Worm (Caenorhabditis elegans) whole organism, L4 larva: ENCODE measurements around the gene Y22D7AL.10.

Experiments used
- D1046.2 ChIP-seq: fragments of 200-800 bp; sonication (Bioruptor generic); IDR thresholded peaks from 2 replicates; pipeline ENCODE4 v1.3.6; 2022; ENCODE audit warnings: missing genetic modification characterization, missing compliant biosample characterization
- F10B5.3 ChIP-seq: sonication (generic microtip); optimal IDR thresholded peaks from 2 replicates; lab custom pipeline; 2016; ENCODE audit warnings: mild to moderate bottlenecking, missing genetic modification characterization, missing compliant biosample characterization
- F44E2.7 ChIP-seq: fragments of 200-800 bp; sonication (Bioruptor generic); IDR thresholded peaks from 2 replicates; pipeline ENCODE4 v2.1.2; 2022; ENCODE audit warnings: missing genetic modification characterization, missing compliant biosample characterization
- F49E8.2 ChIP-seq: sonication (generic microtip); optimal IDR thresholded peaks from 2 replicates; lab custom pipeline; 2016; ENCODE audit warnings: missing compliant biosample characterization, mild to moderate bottlenecking, missing genetic modification characterization, borderline replicate concordance
- T26A8.4 ChIP-seq: fragments of 200-800 bp; sonication (Bioruptor generic); IDR thresholded peaks from 2 replicates; pipeline ENCODE4 v1.3.6; 2022; ENCODE audit warnings: missing genetic modification characterization, missing compliant biosample characterization
- Y105C5A.15 ChIP-seq: fragments of 200-800 bp; sonication (Bioruptor generic); IDR thresholded peaks from 2 replicates; pipeline ENCODE4 v1.3.6; 2022; ENCODE audit warnings: missing genetic modification characterization, missing compliant biosample characterization
- Y48G9A.11 ChIP-seq: fragments of 200-800 bp; sonication (Bioruptor generic); IDR thresholded peaks from 2 replicates; pipeline ENCODE4 v1.3.6; 2022; ENCODE audit warnings: missing genetic modification reagents, missing genetic modification characterization, missing compliant biosample characterization
- Y5F2A.4 ChIP-seq: fragments of 200-800 bp; sonication (Bioruptor generic); optimal IDR thresholded peaks from 2 replicates; lab custom pipeline; 2018; ENCODE audit warnings: mild to moderate bottlenecking, missing genetic modification characterization, missing compliant biosample characterization
- ZK337.2 ChIP-seq: fragments of 200-800 bp; sonication (Bioruptor generic); IDR thresholded peaks from 2 replicates; pipeline ENCODE4 v1.3.6; 2022; ENCODE audit warnings: missing genetic modification reagents, missing genetic modification characterization, missing compliant biosample characterization
- aha-1 ChIP-seq: fragments of 150-350 bp; peaks from one replicate; lab custom pipeline; 2014; ENCODE audit warnings: missing biosample characterization, missing genetic modification characterization
- aly-2 ChIP-seq: sonication (generic microtip); optimal IDR thresholded peaks from 2 replicates; lab custom pipeline; 2018; ENCODE audit warnings: missing biosample characterization, missing genetic modification characterization
- attf-4 ChIP-seq: sonication (generic microtip); optimal IDR thresholded peaks from 3 replicates; lab custom pipeline; 2017; ENCODE audit warnings: missing biosample characterization, missing genetic modification characterization
- ceh-20 ChIP-seq: fragments of 200-800 bp; sonication (Bioruptor generic); IDR thresholded peaks from 2 replicates; pipeline ENCODE4 v1.3.6; 2022; ENCODE audit warnings: missing genetic modification reagents, missing genetic modification characterization, missing compliant biosample characterization
- ctbp-1 ChIP-seq: fragments of 200-800 bp; sonication (Bioruptor generic); IDR thresholded peaks from 2 replicates; pipeline ENCODE4 v1.3.6; 2022; ENCODE audit warnings: missing genetic modification reagents, missing genetic modification characterization, missing compliant biosample characterization
- daf-12 ChIP-seq: fragments of 150-350 bp; optimal IDR thresholded peaks from 2 replicates; lab custom pipeline; 2014; ENCODE audit warnings: missing biosample characterization, missing genetic modification reagents, missing genetic modification characterization
- daf-19 ChIP-seq: fragments of 200-800 bp; sonication (Bioruptor generic); conservative IDR thresholded peaks from 2 replicates; pipeline ENCODE4 v1.3.6; 2022; ENCODE audit warnings: missing genetic modification characterization, missing compliant biosample characterization
- dmd-8 ChIP-seq: fragments of 200-800 bp; sonication (Bioruptor generic); IDR thresholded peaks from 2 replicates; pipeline ENCODE4 v1.3.6; 2022; ENCODE audit warnings: missing genetic modification characterization, missing compliant biosample characterization
- dmd-9 ChIP-seq: fragments of 200-800 bp; sonication (Bioruptor generic); IDR thresholded peaks from 2 replicates; pipeline ENCODE4 v1.3.6; 2022; ENCODE audit warnings: missing genetic modification reagents, missing genetic modification characterization, missing compliant biosample characterization
- dpl-1 ChIP-seq: fragments of 150-350 bp; optimal IDR thresholded peaks from 2 replicates; lab custom pipeline; 2014; ENCODE audit warnings: missing biosample characterization, missing genetic modification reagents, missing genetic modification characterization
- duxl-1 ChIP-seq: sonication (generic microtip); optimal IDR thresholded peaks from 2 replicates; lab custom pipeline; 2016; ENCODE audit warnings: mild to moderate bottlenecking, missing genetic modification characterization, moderate library complexity, missing compliant biosample characterization; ENCODE audit not compliant: poor library complexity
- dve-1 ChIP-seq: sonication (generic microtip); optimal IDR thresholded peaks from 2 replicates; lab custom pipeline; 2017; ENCODE audit warnings: antibody characterized with exemption, mild to moderate bottlenecking, missing genetic modification characterization, missing compliant biosample characterization; ENCODE audit not compliant: insufficient read depth
- egl-27 ChIP-seq: sonication (generic microtip); optimal IDR thresholded peaks from 3 replicates; lab custom pipeline; 2017; ENCODE audit warnings: missing biosample characterization, missing genetic modification reagents, missing genetic modification characterization
- egl-43 ChIP-seq: fragments of 200-800 bp; sonication (Bioruptor generic); IDR thresholded peaks from 2 replicates; pipeline ENCODE4 v1.3.6; 2022; ENCODE audit warnings: missing genetic modification reagents, missing genetic modification characterization, missing compliant biosample characterization
- gei-8 ChIP-seq: fragments of 200-800 bp; sonication (Bioruptor generic); optimal IDR thresholded peaks from 2 replicates; lab custom pipeline; 2018; ENCODE audit warnings: mild to moderate bottlenecking, missing genetic modification characterization, missing compliant biosample characterization
- hmg-1.1 ChIP-seq: fragments of 200-800 bp; sonication (Bioruptor generic); IDR thresholded peaks from 2 replicates; pipeline ENCODE4 v1.3.6; 2022; ENCODE audit warnings: missing genetic modification reagents, missing genetic modification characterization, missing compliant biosample characterization
- lim-7 ChIP-seq: fragments of 200-800 bp; sonication (Bioruptor generic); IDR thresholded peaks from 2 replicates; pipeline ENCODE4 v1.3.6; 2022; ENCODE audit warnings: missing genetic modification characterization, missing compliant biosample characterization
- lin-1 ChIP-seq: fragments of 200-800 bp; sonication (Bioruptor generic); IDR thresholded peaks from 2 replicates; pipeline ENCODE4 v1.3.6; 2022; ENCODE audit warnings: missing genetic modification reagents, missing genetic modification characterization, missing compliant biosample characterization
- lin-13 ChIP-seq: fragments of 150-350 bp; optimal IDR thresholded peaks from 2 replicates; lab custom pipeline; 2014; ENCODE audit warnings: missing biosample characterization, missing genetic modification reagents, missing genetic modification characterization
- lin-29 ChIP-seq: fragments of 200-800 bp; sonication (Bioruptor generic); IDR thresholded peaks from 2 replicates; pipeline ENCODE4 v1.3.6; 2022; ENCODE audit warnings: missing genetic modification reagents, missing genetic modification characterization, missing compliant biosample characterization
- madf-9 ChIP-seq: fragments of 200-800 bp; sonication (Bioruptor generic); conservative IDR thresholded peaks from 2 replicates; pipeline ENCODE4 v1.3.6; 2022; ENCODE audit warnings: missing genetic modification reagents, missing genetic modification characterization, missing compliant biosample characterization
- mdl-1 ChIP-seq, 2 experiments: fragments of 150-350 bp in 1 of 2; sonication (generic microtip) in 1 of 2; optimal IDR thresholded peaks; 2 replicates each; lab custom pipeline; 2014 to 2017; ENCODE audit warnings: missing biosample characterization in 2 of 2, missing genetic modification characterization in 2 of 2
- mdt-29 ChIP-seq: fragments of 200-800 bp; sonication (Bioruptor generic); IDR thresholded peaks from 2 replicates; pipeline ENCODE4 v1.3.6; 2022; ENCODE audit warnings: missing genetic modification reagents, missing genetic modification characterization, missing compliant biosample characterization
- mxl-2 ChIP-seq: fragments of 200-800 bp; sonication (Bioruptor generic); conservative IDR thresholded peaks from 2 replicates; pipeline ENCODE4 v1.3.6; 2022; ENCODE audit warnings: missing genetic modification reagents, missing genetic modification characterization, missing compliant biosample characterization
- mxl-3 ChIP-seq: fragments of 200-800 bp; sonication (Bioruptor generic); optimal IDR thresholded peaks from 2 replicates; lab custom pipeline; 2018; ENCODE audit warnings: mild to moderate bottlenecking, missing genetic modification characterization, missing compliant biosample characterization
- nhr-237 ChIP-seq: sonication (generic microtip); optimal IDR thresholded peaks from 2 replicates; lab custom pipeline; 2017; ENCODE audit warnings: missing biosample characterization, missing genetic modification characterization
- nhr-25 ChIP-seq: sonication (generic microtip); optimal IDR thresholded peaks from 2 replicates; lab custom pipeline; 2017; ENCODE audit warnings: missing genetic modification characterization, mild to moderate bottlenecking, missing compliant biosample characterization, antibody characterized with exemption, moderate library complexity, borderline replicate concordance; ENCODE audit not compliant: insufficient read depth
- nhr-28 ChIP-seq: fragments of 150-350 bp; optimal IDR thresholded peaks from 2 replicates; lab custom pipeline; 2014; ENCODE audit warnings: missing biosample characterization, missing genetic modification characterization
- nhr-42 ChIP-seq: fragments of 200-800 bp; sonication (Bioruptor generic); IDR thresholded peaks from 2 replicates; pipeline ENCODE4 v1.3.6; 2022; ENCODE audit warnings: missing genetic modification characterization, missing compliant biosample characterization
- nhr-48 ChIP-seq: sonication (generic microtip); optimal IDR thresholded peaks from 2 replicates; lab custom pipeline; 2016; ENCODE audit warnings: mild to moderate bottlenecking, missing genetic modification characterization, missing compliant biosample characterization
- nhr-6 ChIP-seq: fragments of 150-350 bp; optimal IDR thresholded peaks from 2 replicates; lab custom pipeline; 2014; ENCODE audit warnings: missing biosample characterization, missing genetic modification characterization
- nhr-77 ChIP-seq: fragments of 150-350 bp; optimal IDR thresholded peaks from 2 replicates; lab custom pipeline; 2014; ENCODE audit warnings: missing biosample characterization, missing genetic modification characterization
- pqm-1 ChIP-seq: sonication (generic microtip); optimal IDR thresholded peaks from 2 replicates; lab custom pipeline; 2017; ENCODE audit warnings: missing biosample characterization, missing genetic modification characterization
- rbr-2 ChIP-seq: sonication (generic microtip); optimal IDR thresholded peaks from 2 replicates; lab custom pipeline; 2016; ENCODE audit warnings: missing genotype, missing genetic modification characterization, missing compliant biosample characterization
- saeg-2 ChIP-seq: fragments of 200-800 bp; sonication (Bioruptor generic); IDR thresholded peaks from 2 replicates; pipeline ENCODE4 v1.3.6; 2022; ENCODE audit warnings: missing genetic modification reagents, missing genetic modification characterization, missing compliant biosample characterization
- set-16 ChIP-seq: fragments of 200-800 bp; sonication (Bioruptor generic); IDR thresholded peaks from 2 replicates; pipeline ENCODE4 v1.3.6; 2022; ENCODE audit warnings: missing genetic modification reagents, missing genetic modification characterization, missing compliant biosample characterization
- skn-1 ChIP-seq: fragments of 150-350 bp; optimal IDR thresholded peaks from 2 replicates; lab custom pipeline; 2014; ENCODE audit warnings: missing biosample characterization, missing genetic modification characterization
- spr-3 ChIP-seq: fragments of 200-800 bp; sonication (Bioruptor generic); optimal IDR thresholded peaks from 2 replicates; lab custom pipeline; 2018; ENCODE audit warnings: mild to moderate bottlenecking, missing genetic modification characterization, missing compliant biosample characterization
- unc-39 ChIP-seq: sonication (generic microtip); optimal IDR thresholded peaks from 2 replicates; lab custom pipeline; 2017; ENCODE audit warnings: missing biosample characterization, missing genetic modification characterization
- zfp-3 ChIP-seq: fragments of 200-800 bp; sonication (Bioruptor generic); conservative IDR thresholded peaks from 2 replicates; pipeline ENCODE4 v1.3.6; 2022; ENCODE audit warnings: missing genetic modification reagents, missing genetic modification characterization, missing compliant biosample characterization
- zip-2 ChIP-seq: fragments of 150-350 bp; optimal IDR thresholded peaks from 2 replicates; lab custom pipeline; 2014; ENCODE audit warnings: missing biosample characterization, missing genetic modification characterization

Y22D7AL.10 gene

DNA sequence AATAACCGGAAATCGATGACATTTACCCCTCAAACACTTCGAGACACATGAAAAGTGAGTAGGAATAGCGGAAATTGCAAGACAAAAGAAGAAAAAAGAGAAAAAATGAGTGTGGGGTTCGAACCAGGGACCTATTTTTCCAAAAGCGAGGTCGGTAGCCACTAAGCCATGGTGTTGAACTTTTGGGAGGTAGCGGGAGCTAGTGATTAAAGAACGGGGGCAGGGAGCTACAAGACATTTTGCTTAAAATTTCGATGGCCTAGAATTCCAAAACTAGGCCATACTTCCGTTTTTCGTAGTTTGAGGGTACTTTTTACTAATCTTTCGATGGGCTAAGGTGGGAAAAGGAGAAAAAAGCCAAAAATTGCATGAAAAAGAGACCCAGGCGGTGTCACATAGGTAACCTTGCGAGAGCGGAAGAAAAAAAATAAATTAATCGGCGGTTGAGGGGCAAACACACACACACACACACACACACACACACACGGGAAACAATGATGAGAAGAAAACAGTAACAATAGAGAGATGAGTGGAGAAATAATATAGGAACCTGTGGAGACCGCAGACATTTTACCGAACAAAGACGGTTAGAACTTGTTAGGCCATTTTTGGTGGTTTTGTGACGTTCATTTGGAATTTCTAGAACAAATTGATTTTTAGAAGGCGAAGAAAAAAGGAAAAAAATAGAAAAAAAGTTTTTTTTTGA lies 17.1 kb downstream of the Y22D7AL.10 start (continued):
- TF ChIP-seq ctbp-1 (GFP tag; lab: Robert Waterston, UW), result peak; percentile 72
- no peak for TF ChIP-seq F49E8.2 (tag; lab: Kevin White, UChicago)
- peak; percentile 76 for TF ChIP-seq duxl-1
- no peak for TF ChIP-seq attf-4
- peak; percentile 88 for TF ChIP-seq Y48G9A.11
- no peak for TF ChIP-seq unc-39 (tag; lab: Kevin White, UChicago)
- TF ChIP-seq dmd-8 (GFP tag; lab: Robert Waterston, UW), result peak; percentile 95
- no peak for TF ChIP-seq saeg-2
- no peak for TF ChIP-seq zip-2
- peak; percentile 55 for TF ChIP-seq gei-8 (GFP tag; lab: Kevin White, UChicago)
- no peak for TF ChIP-seq egl-27 (tag; lab: Kevin White, UChicago)
- no peak for TF ChIP-seq nhr-6 (tag; lab: Kevin White, UChicago)
- peak; percentile 78 for TF ChIP-seq D1046.2 (GFP tag; lab: Robert Waterston, UW)
- peak; percentile 74; the same call in 1 of the 2 replicates for TF ChIP-seq daf-19 (GFP tag; lab: Robert Waterston, UW)
- peak; percentile 74 for TF ChIP-seq hmg-1.1 (GFP tag; lab: Robert Waterston, UW)
- TF ChIP-seq zfp-3 (GFP tag; lab: Robert Waterston, UW), result no peak
- peak; percentile 85 for TF ChIP-seq mdt-29
- TF ChIP-seq lin-29, result 0 out of 2 replicates have a peak, but pooled peaks have one; percentile 47
- TF ChIP-seq ceh-20, result peak; percentile 75
- TF ChIP-seq dve-1 (tag; lab: Kevin White, UChicago), result no peak
- TF ChIP-seq ZK337.2 (GFP tag; lab: Robert Waterston, UW), result peak; percentile 88
- TF ChIP-seq F10B5.3 (tag; lab: Kevin White, UChicago), result peak; percentile 50
- TF ChIP-seq rbr-2, result peak; percentile 35
- TF ChIP-seq nhr-25 (tag; lab: Kevin White, UChicago), result peak; percentile 53
- peak; percentile 92 for TF ChIP-seq aha-1
- peak; percentile 93 for TF ChIP-seq lim-7 (GFP tag; lab: Robert Waterston, UW)
- peak; percentile 86 for TF ChIP-seq lin-13 (GFP tag; lab: Kevin White, UChicago)
- peak; percentile 21 for TF ChIP-seq nhr-48 (tag; lab: Kevin White, UChicago)
- TF ChIP-seq Y105C5A.15, result peak; percentile 95
- no peak for TF ChIP-seq aly-2 (tag; lab: Kevin White, UChicago)
- TF ChIP-seq mdl-1 (tag; optimal IDR thresholded peaks at IDR 0.05; lab: Kevin White, UChicago), result no peak
- TF ChIP-seq nhr-237 (tag; lab: Kevin White, UChicago), result no peak
- peak; percentile 67 for TF ChIP-seq T26A8.4 (GFP tag; lab: Robert Waterston, UW)
- TF ChIP-seq pqm-1 (tag; lab: Kevin White, UChicago), result no peak
- TF ChIP-seq mxl-2 (GFP tag; lab: Robert Waterston, UW), result no peak
- TF ChIP-seq egl-43 (GFP tag; lab: Robert Waterston, UW), result peak; percentile 94
- TF ChIP-seq nhr-42 (GFP tag; lab: Robert Waterston, UW), result peak; percentile 82
- TF ChIP-seq nhr-77, result no peak
- peak; percentile 48 for TF ChIP-seq mxl-3 (GFP tag; lab: Kevin White, UChicago)
- peak; percentile 53 for TF ChIP-seq nhr-28 (tag; lab: Kevin White, UChicago)
- peak; percentile 68 for TF ChIP-seq Y5F2A.4 (GFP tag; lab: Kevin White, UChicago)
- TF ChIP-seq dmd-9 (GFP tag; lab: Robert Waterston, UW), result peak; percentile 71; the same call in 1 of the 2 replicates
- no peak for TF ChIP-seq dpl-1 (GFP tag; lab: Kevin White, UChicago)
- no peak for TF ChIP-seq daf-12 (tag; lab: Kevin White, UChicago)
- 0 out of 2 replicates have a peak, but pooled peaks have one; percentile 66 for TF ChIP-seq lin-1 (GFP tag; lab: Robert Waterston, UW)
- no peak for TF ChIP-seq set-16 (GFP tag; lab: Robert Waterston, UW)
- no peak for TF ChIP-seq skn-1 (tag; lab: Kevin White, UChicago)
- peak; percentile 93; the same call in 1 of the 2 replicates for TF ChIP-seq F44E2.7 (GFP tag; lab: Robert Waterston, UW)
- TF ChIP-seq spr-3 (GFP tag; lab: Kevin White, UChicago), result peak; percentile 62
- TF ChIP-seq madf-9 (GFP tag; lab: Robert Waterston, UW), result peak; percentile 85
